Fruit fly (Drosophila melanogaster) whole organism: ENCODE measurements around the gene Gr28b.

Experiments used
- CG8478 ChIP-seq: fragments of >200 bp; optimal IDR thresholded peaks from 2 replicates; lab custom pipeline; 2018; ENCODE audit warnings: inconsistent platforms
- Dll ChIP-seq: fragments of >200 bp; optimal IDR thresholded peaks from 2 replicates; lab custom pipeline; 2017
- EcR ChIP-seq, 2 experiments: fragments of >200 bp; optimal IDR thresholded peaks; 2 replicates each; lab custom pipeline; 2017; ENCODE audit warnings: missing biosample characterization in 2 of 2, missing genetic modification characterization in 2 of 2, missing genetic modification reagents in 2 of 2
- pan ChIP-seq: fragments of >200 bp; optimal IDR thresholded peaks from 2 replicates; lab custom pipeline; 2017
- psq ChIP-seq: fragments of >200 bp; optimal IDR thresholded peaks from 2 replicates; lab custom pipeline; 2017
- usp ChIP-seq: fragments of >200 bp; optimal IDR thresholded peaks from 2 replicates; lab custom pipeline; 2017; ENCODE audit warnings: missing biosample characterization, missing genetic modification characterization, mixed read lengths

Gr28b gene

DNA sequence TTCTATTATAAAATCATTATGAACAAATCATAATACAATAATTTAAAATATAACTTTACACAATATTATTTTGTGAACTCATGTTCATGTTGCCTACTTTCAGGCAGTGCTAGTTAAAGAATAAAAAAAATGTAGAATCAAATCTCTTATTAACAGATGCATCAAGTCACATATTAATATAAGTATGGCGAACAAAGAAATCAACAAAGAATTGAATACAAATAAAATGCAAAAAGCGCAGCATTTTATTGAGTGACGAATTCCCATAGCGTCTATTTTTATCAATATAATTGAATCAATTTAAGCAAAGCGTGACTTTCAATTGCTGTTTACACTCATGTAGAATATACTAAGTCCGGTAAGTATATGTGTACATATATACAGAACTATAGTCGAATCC, 14.2 kb downstream of the Gr28b start:
- TF ChIP-seq Dll (lab: Kevin White, UChicago) (no peak), pan (lab: Kevin White, UChicago) (no peak), psq (lab: Kevin White, UChicago) (no peak), CG8478 (no peak), usp (GFP tag; lab: Kevin White, UChicago) (no peak), EcR (GFP tag; optimal IDR thresholded peaks at IDR 0.05; lab: Kevin White, UChicago) (no peak)

DNA sequence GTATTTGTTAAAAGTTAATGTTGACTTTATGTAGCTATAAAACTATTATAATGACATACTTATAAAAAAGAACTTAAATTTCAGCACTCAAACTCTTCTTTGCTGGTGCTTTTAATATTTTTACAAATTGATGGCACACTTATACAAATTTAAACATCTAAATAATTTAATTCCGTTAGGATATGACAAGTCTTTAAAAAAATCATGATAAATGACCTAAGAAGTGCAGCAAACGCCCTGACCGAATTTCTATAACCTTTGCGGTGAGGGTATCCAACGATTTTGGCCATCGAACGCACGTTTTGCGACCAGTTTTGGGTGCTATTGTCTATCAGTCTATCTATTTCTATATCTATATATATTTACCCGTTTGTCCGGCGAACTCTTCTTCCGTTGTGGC, 19.1 kb downstream of the Gr28b start:
- no peak for TF ChIP-seq pan (lab: Kevin White, UChicago)
- no peak for TF ChIP-seq usp (GFP tag; lab: Kevin White, UChicago)
- TF ChIP-seq psq (lab: Kevin White, UChicago), result no peak
- TF ChIP-seq Dll (lab: Kevin White, UChicago), result no peak
- TF ChIP-seq CG8478, result no peak
- TF ChIP-seq EcR (GFP tag; optimal IDR thresholded peaks at IDR 0.05; lab: Kevin White, UChicago), result no peak

DNA sequence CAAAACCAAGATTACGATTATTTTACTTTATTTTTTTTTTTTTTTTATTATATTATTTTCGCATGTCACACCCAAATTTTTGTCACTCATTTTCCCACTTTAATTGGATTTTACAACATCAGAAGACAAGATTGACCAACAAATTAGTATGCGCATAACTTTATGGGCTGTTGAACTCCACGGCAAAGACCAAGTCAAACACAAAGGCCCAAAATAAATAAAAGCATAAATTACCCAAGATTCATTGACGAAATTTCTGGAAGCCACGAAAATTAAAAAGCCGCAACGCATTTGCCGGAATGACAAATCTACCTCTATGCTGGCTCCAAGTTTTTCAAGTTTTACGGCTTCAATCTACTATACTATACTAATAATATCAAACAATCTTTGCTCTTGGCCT, 19.9 kb downstream of the Gr28b start:
- no peak for TF ChIP-seq EcR (GFP tag; optimal IDR thresholded peaks at IDR 0.05; lab: Kevin White, UChicago)
- TF ChIP-seq pan (lab: Kevin White, UChicago), result no peak
- TF ChIP-seq CG8478, result no peak
- TF ChIP-seq psq (lab: Kevin White, UChicago), result no peak
- TF ChIP-seq Dll (lab: Kevin White, UChicago), result no peak

DNA sequence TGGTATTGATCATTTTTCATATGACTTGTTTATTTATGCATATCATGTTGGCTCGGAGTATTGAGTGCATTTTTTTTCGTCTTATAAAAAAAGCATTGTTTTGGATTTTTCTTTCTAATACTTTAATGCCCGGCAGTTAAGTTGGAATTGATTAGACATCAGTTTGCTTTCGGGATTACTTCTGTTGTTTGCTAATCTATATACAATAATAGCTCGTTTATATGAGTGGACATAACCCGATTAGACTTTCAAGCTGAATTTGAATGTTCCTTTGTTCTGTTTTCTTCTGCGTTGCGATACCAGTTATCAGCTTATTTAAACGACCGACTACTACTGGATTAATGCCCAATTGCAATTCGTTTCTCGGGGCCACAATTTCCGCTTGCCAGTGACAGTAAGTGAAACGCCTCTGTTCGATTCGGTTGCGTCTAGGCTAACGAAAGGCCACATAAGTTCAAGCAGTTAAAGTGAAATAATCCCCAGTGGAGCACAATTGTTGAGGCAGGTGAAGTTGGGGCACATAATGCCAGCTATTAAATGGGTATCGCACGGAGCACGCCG, 21.5 kb downstream of the Gr28b start:
- TF ChIP-seq psq (lab: Kevin White, UChicago) (no peak), CG8478 (no peak), usp (GFP tag; lab: Kevin White, UChicago) (no peak), pan (lab: Kevin White, UChicago) (no peak), Dll (lab: Kevin White, UChicago) (no peak), EcR (GFP tag; optimal IDR thresholded peaks at IDR 0.05; lab: Kevin White, UChicago) (no peak)

DNA sequence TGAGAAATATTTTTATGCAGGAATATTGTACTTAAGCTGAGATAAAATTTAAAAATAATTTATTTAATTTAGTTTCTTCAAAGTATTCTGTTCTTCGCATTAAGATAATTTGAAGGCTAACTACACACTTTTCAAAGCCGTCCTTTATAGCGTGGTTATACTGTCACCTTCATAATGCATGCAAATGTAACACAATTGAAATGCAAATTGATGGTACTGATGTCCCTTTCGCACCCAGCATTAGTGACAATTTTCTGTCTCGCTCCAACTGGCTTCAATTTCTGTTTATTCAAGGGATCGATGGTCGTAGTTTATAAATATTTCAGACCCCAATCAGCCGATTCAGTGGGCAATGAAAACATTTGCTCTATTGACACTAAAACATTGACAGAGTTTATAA, 23.5 kb downstream of the Gr28b start:
- TF ChIP-seq Dll (lab: Kevin White, UChicago) (no peak), psq (lab: Kevin White, UChicago) (no peak), usp (GFP tag; lab: Kevin White, UChicago) (no peak), pan (lab: Kevin White, UChicago) (no peak), EcR (GFP tag; optimal IDR thresholded peaks at IDR 0.05; lab: Kevin White, UChicago) (no peak), CG8478 (no peak)

DNA sequence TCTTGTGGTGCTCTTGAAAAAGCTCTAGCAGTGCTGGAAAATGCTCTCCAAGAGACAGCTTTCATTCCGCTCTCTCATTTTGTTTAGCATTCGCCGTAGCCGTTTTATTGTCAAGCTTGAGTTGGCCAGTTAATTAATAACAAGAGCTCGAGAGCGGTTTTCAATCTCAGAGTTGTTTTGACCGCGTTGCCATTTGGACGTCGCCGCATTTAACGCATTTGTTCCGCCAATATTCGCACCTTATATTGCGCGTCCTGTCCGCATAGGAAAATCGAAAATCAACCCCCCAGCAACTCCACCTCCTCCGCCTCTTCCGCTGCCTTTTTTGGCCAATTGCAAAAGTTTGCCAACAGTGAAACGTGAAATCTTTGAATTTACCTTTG, 24.7 kb downstream of the Gr28b start, which contains the start of gene CG5973:
CG5973 (plus strand) TSS at position 168 of the 383 bp plus-strand sequence.
- no peak for TF ChIP-seq pan (lab: Kevin White, UChicago)
- TF ChIP-seq Dll (lab: Kevin White, UChicago), result no peak
- TF ChIP-seq EcR (GFP tag; optimal IDR thresholded peaks at IDR 0.05; lab: Kevin White, UChicago), result no peak
- TF ChIP-seq psq (lab: Kevin White, UChicago), result no peak
- no peak for TF ChIP-seq usp (GFP tag; lab: Kevin White, UChicago)
- TF ChIP-seq CG8478, result no peak

DNA sequence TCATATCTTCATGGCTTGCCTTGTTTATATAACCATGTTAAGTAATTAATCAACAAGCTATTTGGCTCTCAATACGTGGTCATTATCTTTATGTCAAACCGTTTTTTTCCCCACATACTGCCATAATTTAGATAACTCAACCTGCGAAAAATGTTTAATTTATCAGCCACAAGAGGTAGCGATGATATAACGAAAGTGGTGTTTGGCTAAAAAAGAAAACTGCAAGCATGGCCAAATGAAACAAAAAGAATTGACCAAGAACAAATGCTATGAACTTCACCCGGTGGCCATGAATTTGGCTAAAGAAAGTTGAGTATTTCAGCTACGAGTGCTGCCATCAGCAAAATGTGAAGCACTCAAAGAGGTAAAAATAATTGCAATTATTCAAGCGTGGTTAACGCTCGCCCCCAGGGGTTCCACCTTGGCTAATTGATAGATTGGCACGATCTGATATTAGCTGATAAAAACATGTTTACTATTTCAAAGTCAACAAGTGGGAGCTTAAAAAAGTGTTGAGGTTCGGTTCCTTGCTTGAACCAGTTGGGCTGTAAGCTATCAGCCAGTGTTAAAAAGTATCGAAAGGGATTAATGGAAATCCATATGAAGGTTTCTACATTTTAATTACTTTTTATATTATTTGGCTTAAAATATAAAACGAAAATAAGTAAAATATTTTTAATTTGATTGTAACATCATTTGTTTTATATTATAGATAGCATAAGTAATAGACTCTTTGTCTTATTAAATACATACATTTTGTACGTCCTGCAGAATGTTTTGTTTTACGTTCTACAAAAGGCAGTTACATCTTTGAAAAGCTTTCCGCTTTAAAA, 25.3 kb downstream of the Gr28b start:
- TF ChIP-seq pan (lab: Kevin White, UChicago) (no peak), CG8478 (no peak), Dll (lab: Kevin White, UChicago) (no peak), psq (lab: Kevin White, UChicago) (no peak), EcR (GFP tag; optimal IDR thresholded peaks at IDR 0.05; lab: Kevin White, UChicago) (no peak), usp (GFP tag; lab: Kevin White, UChicago) (no peak)

DNA sequence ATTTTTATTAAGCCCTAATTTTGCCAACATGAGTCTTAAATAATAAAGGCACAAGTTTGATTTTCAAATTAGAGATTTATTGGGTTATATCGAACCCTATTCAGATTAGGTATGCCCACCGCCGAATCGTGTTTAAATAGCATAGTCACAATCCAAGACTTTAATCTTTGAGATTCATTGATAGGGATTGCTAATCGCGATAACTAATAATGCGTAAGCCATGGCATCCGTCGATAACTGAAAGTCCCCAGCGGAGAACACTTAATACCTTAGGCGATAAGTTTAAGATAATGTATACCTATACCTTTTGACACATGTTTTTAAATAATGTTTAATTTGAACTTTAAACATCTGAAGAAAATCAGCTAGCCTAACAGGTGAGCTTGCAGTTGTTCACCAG, 26.6 kb downstream of the Gr28b start:
- no peak for TF ChIP-seq Dll (lab: Kevin White, UChicago)
- TF ChIP-seq usp (GFP tag; lab: Kevin White, UChicago), result no peak
- no peak for TF ChIP-seq psq (lab: Kevin White, UChicago)
- no peak for TF ChIP-seq EcR (GFP tag; optimal IDR thresholded peaks at IDR 0.05; lab: Kevin White, UChicago)
- no peak for TF ChIP-seq pan (lab: Kevin White, UChicago)
- no peak for TF ChIP-seq CG8478

DNA sequence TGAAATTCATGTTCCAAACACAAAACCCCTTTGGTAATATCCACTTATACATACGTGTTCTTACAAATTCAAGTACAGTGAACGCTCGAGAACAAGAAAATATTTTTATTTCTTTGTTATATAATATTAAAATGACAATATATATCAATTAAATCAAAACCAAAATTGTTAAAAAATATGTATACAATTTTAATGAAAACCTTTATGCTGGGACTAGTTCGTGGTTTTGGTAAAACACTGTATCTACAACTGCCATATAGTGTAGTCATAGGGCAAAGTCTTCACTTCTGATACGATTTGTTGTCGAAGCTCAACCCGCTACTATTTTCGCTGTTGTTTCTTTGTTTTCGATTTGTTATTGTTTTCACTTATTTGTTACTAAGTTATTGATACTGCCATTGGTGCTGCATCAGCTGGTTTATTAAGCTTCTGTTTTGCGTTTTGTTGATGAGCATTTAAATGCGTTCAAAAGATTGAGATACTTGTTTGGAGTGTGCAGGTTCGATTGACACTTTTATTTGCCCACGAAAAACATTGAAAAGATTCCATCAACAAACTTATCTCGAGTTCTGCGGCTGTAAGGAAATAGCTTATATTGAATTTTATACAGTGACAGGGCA, 27.2 kb downstream of the Gr28b start:
- TF ChIP-seq Dll (lab: Kevin White, UChicago) (no peak), CG8478 (no peak), EcR (GFP tag; optimal IDR thresholded peaks at IDR 0.05; lab: Kevin White, UChicago) (no peak), pan (lab: Kevin White, UChicago) (no peak), psq (lab: Kevin White, UChicago) (no peak), usp (GFP tag; lab: Kevin White, UChicago) (no peak)

DNA sequence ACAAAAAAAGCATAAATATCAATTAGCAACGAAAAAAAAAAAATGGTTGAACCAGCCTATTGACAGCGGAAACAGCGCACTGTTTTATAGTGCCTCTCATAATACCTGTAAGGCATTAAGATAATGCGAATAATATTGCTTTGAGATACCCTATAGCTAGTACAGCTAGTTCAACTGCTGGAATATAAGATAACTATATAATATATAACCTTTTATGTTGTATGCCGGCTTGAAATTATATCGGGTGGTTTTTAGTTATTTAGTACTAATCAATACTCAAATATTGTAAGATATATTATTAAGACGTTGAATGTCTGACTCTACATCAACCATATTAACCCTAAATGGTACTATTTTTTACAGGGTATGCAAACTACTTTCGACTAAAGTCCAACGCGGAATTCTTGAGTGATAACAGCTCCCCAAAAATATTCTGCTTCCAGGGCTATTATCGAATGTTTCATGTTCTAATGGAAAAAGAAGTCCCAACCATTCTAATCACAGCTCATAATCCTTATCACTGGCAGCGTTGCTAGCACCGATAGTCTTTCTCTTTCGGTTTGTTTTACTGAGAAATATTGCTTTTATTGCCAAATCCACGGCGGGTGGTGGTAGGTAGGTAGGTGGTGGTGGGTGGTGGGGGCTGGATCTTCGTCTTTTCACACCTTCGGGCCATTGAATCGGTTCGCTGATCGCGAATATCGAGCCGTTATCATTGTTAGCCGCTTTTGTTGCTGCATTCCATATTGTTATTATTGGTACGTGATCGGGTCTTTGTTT, 27.9 kb downstream of the Gr28b start:
- TF ChIP-seq pan (lab: Kevin White, UChicago) (no peak), EcR (GFP tag; optimal IDR thresholded peaks at IDR 0.05; lab: Kevin White, UChicago) (no peak), usp (GFP tag; lab: Kevin White, UChicago) (no peak), psq (lab: Kevin White, UChicago) (no peak), Dll (lab: Kevin White, UChicago) (no peak), CG8478 (no peak)
